Fruit fly (Drosophila melanogaster) whole organism: ENCODE data around the gene Ythdc1.

Experiments used
- psq ChIP-seq: fragments of >200 bp; optimal IDR thresholded peaks from 2 replicates; lab custom pipeline; 2017
- usp ChIP-seq: fragments of >200 bp; optimal IDR thresholded peaks from 2 replicates; lab custom pipeline; 2017; ENCODE audit warnings: missing biosample characterization, missing genetic modification characterization, mixed read lengths

- no peak for TF ChIP-seq usp
- no peak for TF ChIP-seq psq (lab: Kevin White, UChicago)
Observed at dm6 chr3L:3415633-3416198, 41.7 kb upstream of the Ythdc1 start.
